Fruit fly (Drosophila melanogaster) whole organism, embryonic: Measurements from ENCODE around the gene VhaSFD.

Experiments used
- ATbp ChIP-seq: fragments of 200-800 bp; sonication (Bioruptor generic); optimal IDR thresholded peaks from 2 replicates; lab custom pipeline; 2017; ENCODE audit warnings: missing biosample characterization, mild to moderate bottlenecking, missing genetic modification characterization, missing genetic modification reagents
- Blimp-1 ChIP-seq: fragments of 200-800 bp; sonication (Bioruptor generic); optimal IDR thresholded peaks from 3 replicates; lab custom pipeline; 2018; ENCODE audit warnings: missing biosample characterization, missing genetic modification characterization, mild to moderate bottlenecking, moderate library complexity, missing genetic modification reagents
- CG1603 ChIP-seq: fragments of 200-800 bp; sonication (Bioruptor generic); optimal IDR thresholded peaks from 2 replicates; lab custom pipeline; 2019; ENCODE audit warnings: missing biosample characterization, mild to moderate bottlenecking, missing genetic modification characterization, moderate library complexity
- CG2129 ChIP-seq: fragments of 200-800 bp; sonication (Bioruptor generic); IDR thresholded peaks from 2 replicates; pipeline ENCODE4 v1.3.6; 2022; ENCODE audit warnings: missing biosample characterization, missing genetic modification characterization; ENCODE audit not compliant: partially characterized antibody
- CG30020 ChIP-seq: fragments of 200-800 bp; optimal IDR thresholded peaks from 2 replicates; lab custom pipeline; 2019; ENCODE audit warnings: missing biosample characterization, mild to moderate bottlenecking, missing genetic modification characterization, moderate library complexity
- CG31224 ChIP-seq: fragments of 200-800 bp; sonication (Bioruptor generic); IDR thresholded peaks from 2 replicates; pipeline ENCODE4 v1.3.6; 2022; ENCODE audit warnings: missing biosample characterization, missing genetic modification characterization
- CG31365 ChIP-seq: fragments of 200-800 bp; sonication (Bioruptor generic); optimal IDR thresholded peaks from 2 replicates; lab custom pipeline; 2018; ENCODE audit warnings: missing biosample characterization, mild to moderate bottlenecking, missing genetic modification characterization
- CG3163 ChIP-seq: fragments of 200-800 bp; sonication (Bioruptor generic); optimal IDR thresholded peaks from 3 replicates; lab custom pipeline; 2016; ENCODE audit warnings: missing biosample characterization, missing genetic modification characterization
- CG3726 ChIP-seq: fragments of 200-800 bp; sonication (Bioruptor generic); IDR thresholded peaks from 3 replicates; pipeline ENCODE4, ENCODE4 v1.3.6; 2022; ENCODE audit warnings: missing biosample characterization, missing genetic modification characterization
- CG42726 ChIP-seq: fragments of 200-800 bp; sonication (Bioruptor generic); IDR thresholded peaks from 2 replicates; pipeline ENCODE4 v1.3.6; 2022; ENCODE audit warnings: missing biosample characterization, missing genetic modification characterization; ENCODE audit not compliant: partially characterized antibody
- CG4282 ChIP-seq: fragments of 200-800 bp; sonication (Bioruptor generic); optimal IDR thresholded peaks from 2 replicates; lab custom pipeline; 2016; ENCODE audit warnings: missing biosample characterization, missing genetic modification characterization
- CG6654 ChIP-seq: fragments of 200-800 bp; sonication (Bioruptor generic); optimal IDR thresholded peaks from 2 replicates; lab custom pipeline; 2017; ENCODE audit warnings: missing biosample characterization, mild to moderate bottlenecking, missing genetic modification characterization
- CG6683 ChIP-seq: fragments of 200-800 bp; sonication (Bioruptor generic); optimal IDR thresholded peaks from 2 replicates; lab custom pipeline; 2017; ENCODE audit warnings: missing biosample characterization, mild to moderate bottlenecking, missing genetic modification characterization, missing genetic modification reagents
- CG6689 ChIP-seq: fragments of 200-800 bp; sonication (Bioruptor generic); IDR thresholded peaks from 2 replicates; pipeline ENCODE4 v1.3.6; 2022; ENCODE audit warnings: missing biosample characterization, missing genetic modification characterization
- CG8089 ChIP-seq: fragments of 200-800 bp; sonication (Bioruptor generic); optimal IDR thresholded peaks from 3 replicates; lab custom pipeline; 2016; ENCODE audit warnings: missing biosample characterization, missing genetic modification characterization
- CG8290 ChIP-seq, 3 experiments: fragments of 200-800 bp; sonication (Bioruptor generic); optimal IDR thresholded peaks; 2 replicates each; lab custom pipeline; 2016 to 2019; ENCODE audit warnings: missing biosample characterization in 3 of 3, missing genetic modification characterization in 3 of 3, mild to moderate bottlenecking in 2 of 3, moderate library complexity in 1 of 3
- Deaf1 ChIP-seq: fragments of 200-800 bp; optimal IDR thresholded peaks from 3 replicates; lab custom pipeline; 2019; ENCODE audit warnings: missing biosample characterization, mild to moderate bottlenecking, missing genetic modification characterization, moderate library complexity
- Dll ChIP-seq: fragments of 200-800 bp; sonication (Bioruptor generic); IDR thresholded peaks from 4 replicates; pipeline ENCODE4 v1.3.6; 2022; ENCODE audit warnings: missing biosample characterization, missing genetic modification characterization; ENCODE audit not compliant: partially characterized antibody
- HLH4C ChIP-seq: fragments of 200-800 bp; sonication (Bioruptor generic); IDR thresholded peaks from 3 replicates; pipeline ENCODE4 v1.3.6; 2022; ENCODE audit warnings: missing biosample characterization, missing genetic modification characterization; ENCODE audit not compliant: partially characterized antibody
- Hey ChIP-seq: fragments of 200-800 bp; sonication (Bioruptor generic); optimal IDR thresholded peaks from 3 replicates; lab custom pipeline; 2018; ENCODE audit warnings: missing biosample characterization, mild to moderate bottlenecking, missing genetic modification characterization
- HmgZ ChIP-seq: fragments of 200-800 bp; sonication (Bioruptor generic); optimal IDR thresholded peaks from 2 replicates; lab custom pipeline; 2018; ENCODE audit warnings: missing biosample characterization, mild to moderate bottlenecking, missing genetic modification characterization
- Hr51 ChIP-seq, 2 experiments: fragments of 200-800 bp; sonication (Bioruptor generic); optimal IDR thresholded peaks; 2 replicates in 1 of 2; 3 replicates in 1 of 2; lab custom pipeline; 2016 to 2018; ENCODE audit warnings: missing biosample characterization in 2 of 2, missing genetic modification characterization in 2 of 2, mild to moderate bottlenecking in 1 of 2, moderate library complexity in 1 of 2
- Meics ChIP-seq: fragments of 200-800 bp; sonication (Bioruptor generic); optimal IDR thresholded peaks from 2 replicates; lab custom pipeline; 2017; ENCODE audit warnings: missing biosample characterization, mild to moderate bottlenecking, missing genetic modification characterization
- PHDP ChIP-seq: fragments of 200-800 bp; sonication (Bioruptor generic); optimal IDR thresholded peaks from 3 replicates; lab custom pipeline; 2018; ENCODE audit warnings: missing biosample characterization, mild to moderate bottlenecking, missing genetic modification characterization, moderate library complexity
- ap ChIP-seq: fragments of 200-800 bp; sonication (Bioruptor generic); IDR thresholded peaks from 2 replicates; pipeline ENCODE4 v1.3.6; 2022; ENCODE audit warnings: missing biosample characterization, missing genetic modification characterization
- bbx ChIP-seq: fragments of 200-800 bp; sonication (Bioruptor generic); IDR thresholded peaks from 2 replicates; pipeline ENCODE4 v1.3.6; 2022; ENCODE audit warnings: missing biosample characterization, missing genetic modification characterization; ENCODE audit not compliant: partially characterized antibody
- chn ChIP-seq: fragments of 200-800 bp; sonication (Bioruptor generic); optimal IDR thresholded peaks from 2 replicates; lab custom pipeline; 2016; ENCODE audit warnings: missing biosample characterization, missing genetic modification characterization
- da ChIP-seq: fragments of 200-800 bp; sonication (Bioruptor generic); optimal IDR thresholded peaks from 2 replicates; lab custom pipeline; 2016; ENCODE audit warnings: missing biosample characterization, missing genetic modification characterization
- dimm ChIP-seq: fragments of 200-800 bp; sonication (Bioruptor generic); IDR thresholded peaks from 2 replicates; pipeline ENCODE4 v1.3.6; 2022; ENCODE audit warnings: missing biosample characterization, missing genetic modification characterization
- dpn ChIP-seq, 2 experiments: fragments of 200-800 bp; sonication (Bioruptor generic); optimal IDR thresholded peaks; 3 replicates each; lab custom pipeline; 2016; ENCODE audit warnings: missing biosample characterization in 2 of 2, missing genetic modification characterization in 2 of 2
- dysf ChIP-seq: fragments of 200-800 bp; sonication (Bioruptor generic); IDR thresholded peaks from 3 replicates; pipeline ENCODE4 v1.3.6; 2022; ENCODE audit warnings: missing biosample characterization, missing genetic modification characterization
- fd96Cb ChIP-seq: fragments of 200-800 bp; sonication (Bioruptor generic); optimal IDR thresholded peaks from 2 replicates; lab custom pipeline; 2018; ENCODE audit warnings: missing biosample characterization, mild to moderate bottlenecking, missing genetic modification characterization, moderate library complexity
- ken ChIP-seq: fragments of 200-800 bp; sonication (Bioruptor generic); IDR thresholded peaks from 3 replicates; pipeline ENCODE4 v1.3.6; 2022; ENCODE audit warnings: missing biosample characterization, missing genetic modification characterization
- lov ChIP-seq, 2 experiments: fragments of 200-800 bp in 1 of 2; fragments of >200 bp in 1 of 2; sonication (Bioruptor generic) in 1 of 2; IDR thresholded peaks in 1 of 2; optimal IDR thresholded peaks in 1 of 2; 2 replicates in 1 of 2; 3 replicates in 1 of 2; pipeline versions ENCODE4 v1.3.6 to Lab custom; 2017 to 2022; ENCODE audit warnings: missing biosample characterization in 1 of 2, missing genetic modification characterization in 1 of 2
- nerfin-1 ChIP-seq: fragments of 200-800 bp; sonication (Bioruptor generic); optimal IDR thresholded peaks from 3 replicates; lab custom pipeline; 2019; ENCODE audit warnings: missing biosample characterization, mild to moderate bottlenecking, missing genetic modification characterization, moderate library complexity
- phol ChIP-seq: fragments of 200-800 bp; sonication (Bioruptor generic); optimal IDR thresholded peaks from 3 replicates; lab custom pipeline; 2018; ENCODE audit warnings: missing biosample characterization, mild to moderate bottlenecking, missing genetic modification characterization, moderate library complexity
- prd ChIP-seq, 3 experiments: fragments of >200 bp in 2 of 3; fragments of 200-800 bp in 1 of 3; sonication (Bioruptor generic) in 1 of 3; optimal IDR thresholded peaks in 2 of 3; IDR thresholded peaks in 1 of 3; 2 replicates in 2 of 3; 3 replicates in 1 of 3; pipeline versions ENCODE4 v1.3.6 to Lab custom; 2017 to 2022; ENCODE audit warnings: missing biosample characterization in 1 of 3, missing genetic modification characterization in 1 of 3
- schlank ChIP-seq: fragments of 200-800 bp; sonication (Bioruptor generic); optimal IDR thresholded peaks from 2 replicates; lab custom pipeline; 2018; ENCODE audit warnings: missing biosample characterization, mild to moderate bottlenecking, missing genetic modification characterization
- sqz ChIP-seq: fragments of 200-800 bp; sonication (Bioruptor generic); optimal IDR thresholded peaks from 3 replicates; lab custom pipeline; 2018; ENCODE audit warnings: missing biosample characterization, mild to moderate bottlenecking, missing genetic modification characterization
- tio ChIP-seq: fragments of 200-800 bp; sonication (Bioruptor generic); optimal IDR thresholded peaks from 2 replicates; lab custom pipeline; 2017; ENCODE audit warnings: missing biosample characterization, missing genetic modification characterization, inconsistent platforms
- tna ChIP-seq: fragments of 200-800 bp; sonication (Bioruptor generic); IDR thresholded peaks from 2 replicates; pipeline ENCODE4 v1.3.6; 2022; ENCODE audit warnings: missing biosample characterization, missing genetic modification characterization; ENCODE audit not compliant: partially characterized antibody
- tx ChIP-seq: fragments of 200-800 bp; sonication (Bioruptor generic); optimal IDR thresholded peaks from 2 replicates; lab custom pipeline; 2016; ENCODE audit warnings: missing biosample characterization, missing genetic modification characterization
- vvl ChIP-seq: fragments of 200-800 bp; sonication (Bioruptor generic); IDR thresholded peaks from 2 replicates; pipeline ENCODE4 v1.3.6; 2022; ENCODE audit warnings: missing biosample characterization, missing genetic modification characterization
- wdn ChIP-seq: fragments of 200-800 bp; sonication (Bioruptor generic); IDR thresholded peaks from 2 replicates; pipeline ENCODE4 v1.3.6; 2022; ENCODE audit warnings: missing biosample characterization, missing genetic modification characterization
- wek ChIP-seq: fragments of 200-800 bp; sonication (Bioruptor generic); optimal IDR thresholded peaks from 3 replicates; lab custom pipeline; 2018; ENCODE audit warnings: missing biosample characterization, mild to moderate bottlenecking, missing genetic modification characterization, moderate library complexity

The VhaSFD gene

dm6 chr2L:16719643-16720515 lies 7.7 kb downstream of the VhaSFD start, which contains the start of gene Cyt-c-p (continued):
- TF ChIP-seq CG3726 (GFP tag; lab: Robert Waterston, UW): no peak
- TF ChIP-seq tio (GFP tag; lab: Kevin White, UChicago): no peak
- TF ChIP-seq lov (optimal IDR thresholded peaks at IDR 0.05; lab: Kevin White, UChicago): no peak
- no peak for TF ChIP-seq lov (GFP tag; IDR thresholded peaks at IDR 0.05; lab: Robert Waterston, UW)
- TF ChIP-seq bbx (GFP tag; lab: Robert Waterston, UW): peak; percentile 45; the same call in 1 of the 2 replicates
- peak; percentile 19 for TF ChIP-seq nerfin-1 (tag; lab: Kevin White, UChicago)
- no peak for TF ChIP-seq ken (GFP tag; lab: Robert Waterston, UW)
- peak; percentile 27 for TF ChIP-seq CG8089 (GFP tag; lab: Kevin White, UChicago)
- peak in 1 of 2 experiments; percentile 16 for TF ChIP-seq Hr51 (GFP tag; optimal IDR thresholded peaks at IDR 0.05; lab: Kevin White, UChicago)
- 0 out of 2 replicates have a peak, but pooled peaks have one; percentile 22 for TF ChIP-seq vvl (GFP tag; lab: Robert Waterston, UW)
- TF ChIP-seq ATbp (GFP tag; lab: Kevin White, UChicago): no peak
- no peak for TF ChIP-seq prd (optimal IDR thresholded peaks at IDR 0.05; lab: Kevin White, UChicago)
- no peak; the same call in 2 of the 3 replicates for TF ChIP-seq prd (GFP tag; IDR thresholded peaks at IDR 0.05; lab: Robert Waterston, UW)
- no peak for TF ChIP-seq tna (GFP tag; lab: Robert Waterston, UW)
- peak; percentile 77 for TF ChIP-seq phol (tag; lab: Kevin White, UChicago)
- TF ChIP-seq CG2129 (GFP tag; lab: Robert Waterston, UW): 0 out of 2 replicates have a peak, but pooled peaks have one; percentile 18
- TF ChIP-seq HmgZ (tag; lab: Kevin White, UChicago): peak; percentile 80
- no peak for TF ChIP-seq dimm (GFP tag; lab: Robert Waterston, UW)
- no peak for TF ChIP-seq CG3163 (GFP tag; lab: Kevin White, UChicago)
- TF ChIP-seq CG6654 (GFP tag; lab: Kevin White, UChicago): no peak
- TF ChIP-seq CG8290 (GFP tag; optimal IDR thresholded peaks at IDR 0.05; lab: Kevin White, UChicago): peak; percentile 51
- TF ChIP-seq CG8290 (tag; optimal IDR thresholded peaks at IDR 0.05; lab: Kevin White, UChicago): peak in 1 of 2 experiments; percentile 29
- no peak for TF ChIP-seq Meics (GFP tag; lab: Kevin White, UChicago)
- TF ChIP-seq dysf: peak; percentile 12; the same call in 1 of the 3 replicates
- TF ChIP-seq CG6689 (GFP tag; lab: Robert Waterston, UW): no peak
- no peak for TF ChIP-seq ap
- no peak for TF ChIP-seq sqz (GFP tag; lab: Kevin White, UChicago)
- TF ChIP-seq schlank (tag; lab: Kevin White, UChicago): no peak
- peak; percentile 16 for TF ChIP-seq tx
- TF ChIP-seq da: no peak
- peak; percentile 44; the same call in 1 of the 3 replicates for TF ChIP-seq HLH4C
- no peak for TF ChIP-seq CG31224
- TF ChIP-seq CG31365 (tag; lab: Kevin White, UChicago): no peak
- no peak for TF ChIP-seq wdn
- peak; percentile 6 for TF ChIP-seq wek
- TF ChIP-seq fd96Cb (tag; lab: Kevin White, UChicago): no peak
- peak; percentile 36 for TF ChIP-seq PHDP
- no peak; the same call in none of the 2 replicates for TF ChIP-seq CG42726 (GFP tag; lab: Robert Waterston, UW)
- TF ChIP-seq Hey (tag; lab: Kevin White, UChicago): no peak
- peak; percentile 44 for TF ChIP-seq CG30020 (tag; lab: Kevin White, UChicago)
- no peak for TF ChIP-seq CG4282 (GFP tag; lab: Kevin White, UChicago)
- TF ChIP-seq CG6683 (GFP tag; lab: Kevin White, UChicago): no peak
- TF ChIP-seq Deaf1 (tag; lab: Kevin White, UChicago): peak; percentile 87
- TF ChIP-seq Dll (GFP tag; lab: Robert Waterston, UW): peak; percentile 70; the same call in 3 of the 4 replicates
- TF ChIP-seq CG1603 (tag; lab: Kevin White, UChicago): peak; percentile 55
- peak; percentile 39 for TF ChIP-seq Blimp-1 (GFP tag; lab: Kevin White, UChicago)
- peak; percentile 10 to 57 for TF ChIP-seq dpn (GFP tag; optimal IDR thresholded peaks at IDR 0.05; lab: Kevin White, UChicago)
- no peak for TF ChIP-seq chn (GFP tag; lab: Kevin White, UChicago)
